Fruit fly (Drosophila melanogaster): ENCODE results near the gene tin.

dm6 chr3R:21339006-21339420 lies 39.8 kb upstream of the tin start:
- no peak for TF ChIP-seq CTCF (optimal IDR thresholded peaks at IDR 0.05)
- no peak for TF ChIP-seq CG8478 (optimal IDR thresholded peaks at IDR 0.05)
